Worm (Caenorhabditis elegans) whole organism, L1 larva: ENCODE data around the gene R09E10.13.

Source experiments
- blmp-1 ChIP-seq: fragments of 150-350 bp; optimal IDR thresholded peaks from 2 replicates; lab custom pipeline; 2014; ENCODE audit warnings: missing biosample characterization, missing genetic modification characterization
- sptf-1 ChIP-seq: fragments of 150-350 bp; optimal IDR thresholded peaks from 2 replicates; lab custom pipeline; 2014; ENCODE audit warnings: missing biosample characterization, missing genetic modification characterization
- swsn-7 ChIP-seq: sonication (generic microtip); optimal IDR thresholded peaks from 2 replicates; lab custom pipeline; 2016; ENCODE audit warnings: missing genetic modification characterization, missing compliant biosample characterization
- unc-30 ChIP-seq: sonication (generic microtip); optimal IDR thresholded peaks from 2 replicates; lab custom pipeline; 2017; ENCODE audit warnings: missing biosample characterization, missing genetic modification characterization

DNA sequence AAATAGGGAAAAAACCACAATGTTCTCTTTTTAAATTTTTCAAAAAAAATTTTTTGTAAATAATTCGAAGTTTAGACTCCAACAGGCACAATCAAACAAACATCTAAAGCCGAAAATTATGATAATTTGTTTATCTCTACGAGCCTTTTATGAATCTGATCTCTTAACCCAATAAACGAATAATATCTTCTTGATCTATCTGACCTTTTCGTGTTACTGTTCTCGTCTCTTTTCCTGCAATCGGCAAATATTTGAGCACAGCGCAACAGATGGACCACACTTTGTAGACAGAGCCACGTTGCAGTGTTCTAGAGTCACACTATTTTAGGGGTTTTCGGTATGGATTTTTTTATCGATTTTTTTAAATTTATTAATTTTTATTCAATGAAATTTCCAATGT, 43.2 kb downstream of the R09E10.13 start:
- no peak for TF ChIP-seq unc-30 (tag; lab: Kevin White, UChicago)
- TF ChIP-seq swsn-7 (tag; lab: Kevin White, UChicago), result no peak
- TF ChIP-seq blmp-1 (tag; lab: Kevin White, UChicago), result no peak
- no peak for TF ChIP-seq sptf-1 (tag; lab: Kevin White, UChicago)
